Worm (Caenorhabditis elegans) whole organism, L4 larva: Measurements from ENCODE around the gene Y17G7B.21.
A peak's percentile ranks its signal among the peaks of the same experiment; 100 is the strongest.

Source experiments
- F26F4.8 ChIP-seq: fragments of 200-800 bp; sonication (Bioruptor generic); conservative IDR thresholded peaks from 2 replicates; pipeline ENCODE4 v1.3.6; 2022; ENCODE audit warnings: missing genetic modification characterization, missing compliant biosample characterization
- T20F7.1 ChIP-seq: fragments of 200-800 bp; sonication (Bioruptor generic); optimal IDR thresholded peaks from 2 replicates; lab custom pipeline; 2018; ENCODE audit warnings: mild to moderate bottlenecking, missing genetic modification characterization, missing compliant biosample characterization
- Y5F2A.4 ChIP-seq: fragments of 200-800 bp; sonication (Bioruptor generic); optimal IDR thresholded peaks from 2 replicates; lab custom pipeline; 2018; ENCODE audit warnings: mild to moderate bottlenecking, missing genetic modification characterization, missing compliant biosample characterization
- aha-1 ChIP-seq: fragments of 150-350 bp; peaks from one replicate; lab custom pipeline; 2014; ENCODE audit warnings: missing biosample characterization, missing genetic modification characterization
- aly-2 ChIP-seq: sonication (generic microtip); optimal IDR thresholded peaks from 2 replicates; lab custom pipeline; 2018; ENCODE audit warnings: missing biosample characterization, missing genetic modification characterization
- ama-1 ChIP-seq: fragments of 150-350 bp; optimal IDR thresholded peaks from 2 replicates; lab custom pipeline; 2014; ENCODE audit warnings: inconsistent platforms, mixed read lengths
- arid-1 ChIP-seq: fragments of 200-800 bp; sonication (Bioruptor generic); conservative IDR thresholded peaks from 2 replicates; pipeline ENCODE4 v1.3.6; 2022; ENCODE audit warnings: missing genetic modification reagents, missing genetic modification characterization, missing compliant biosample characterization
- ceh-28 ChIP-seq: fragments of 150-350 bp; optimal IDR thresholded peaks from 2 replicates; lab custom pipeline; 2014; ENCODE audit warnings: missing biosample characterization, missing genetic modification reagents, missing genetic modification characterization
- ces-1 ChIP-seq: fragments of 150-350 bp; sonication (generic microtip); optimal IDR thresholded peaks from 4 replicates; lab custom pipeline; 2014; ENCODE audit warnings: missing biosample characterization, missing genetic modification reagents, missing genetic modification characterization
- daf-19 ChIP-seq: fragments of 200-800 bp; sonication (Bioruptor generic); conservative IDR thresholded peaks from 2 replicates; pipeline ENCODE4 v1.3.6; 2022; ENCODE audit warnings: missing genetic modification characterization, missing compliant biosample characterization
- daf-8 ChIP-seq: fragments of 200-800 bp; sonication (Bioruptor generic); IDR thresholded peaks from 2 replicates; pipeline ENCODE4 v1.3.6; 2022; ENCODE audit warnings: missing genetic modification characterization, missing compliant biosample characterization
- dmd-6 ChIP-seq: fragments of 200-800 bp; sonication (Bioruptor generic); IDR thresholded peaks from 2 replicates; pipeline ENCODE4 v1.3.6; 2022; ENCODE audit warnings: missing genetic modification reagents, missing genetic modification characterization, missing compliant biosample characterization
- dpl-1 ChIP-seq: fragments of 150-350 bp; optimal IDR thresholded peaks from 2 replicates; lab custom pipeline; 2014; ENCODE audit warnings: missing biosample characterization, missing genetic modification reagents, missing genetic modification characterization
- dve-1 ChIP-seq: sonication (generic microtip); optimal IDR thresholded peaks from 2 replicates; lab custom pipeline; 2017; ENCODE audit warnings: antibody characterized with exemption, mild to moderate bottlenecking, missing genetic modification characterization, missing compliant biosample characterization; ENCODE audit not compliant: insufficient read depth
- egl-43 ChIP-seq: fragments of 200-800 bp; sonication (Bioruptor generic); IDR thresholded peaks from 2 replicates; pipeline ENCODE4 v1.3.6; 2022; ENCODE audit warnings: missing genetic modification reagents, missing genetic modification characterization, missing compliant biosample characterization
- fos-1 ChIP-seq: fragments of 150-350 bp; optimal IDR thresholded peaks from 2 replicates; lab custom pipeline; 2014; ENCODE audit warnings: missing biosample characterization, missing genetic modification characterization
- hif-1 ChIP-seq, 2 experiments: sonication (generic microtip); optimal IDR thresholded peaks; 2 replicates each; lab custom pipeline; 2016 to 2017; ENCODE audit warnings: missing compliant biosample characterization in 2 of 2, missing genetic modification characterization in 2 of 2, missing genetic modification reagents in 2 of 2, missing genotype in 2 of 2, mild to moderate bottlenecking in 1 of 2
- jun-1 ChIP-seq: fragments of 150-350 bp; optimal IDR thresholded peaks from 2 replicates; lab custom pipeline; 2014; ENCODE audit warnings: missing biosample characterization, missing genetic modification reagents, missing genetic modification characterization
- lim-7 ChIP-seq: fragments of 200-800 bp; sonication (Bioruptor generic); IDR thresholded peaks from 2 replicates; pipeline ENCODE4 v1.3.6; 2022; ENCODE audit warnings: missing genetic modification characterization, missing compliant biosample characterization
- lin-1 ChIP-seq: fragments of 200-800 bp; sonication (Bioruptor generic); IDR thresholded peaks from 2 replicates; pipeline ENCODE4 v1.3.6; 2022; ENCODE audit warnings: missing genetic modification reagents, missing genetic modification characterization, missing compliant biosample characterization
- lin-15B ChIP-seq: fragments of 150-350 bp; sonication (generic microtip); optimal IDR thresholded peaks from 3 replicates; lab custom pipeline; 2014; ENCODE audit warnings: missing biosample characterization, missing genetic modification characterization
- lin-29 ChIP-seq: fragments of 200-800 bp; sonication (Bioruptor generic); IDR thresholded peaks from 2 replicates; pipeline ENCODE4 v1.3.6; 2022; ENCODE audit warnings: missing genetic modification reagents, missing genetic modification characterization, missing compliant biosample characterization
- lin-39 ChIP-seq: fragments of 150-350 bp; optimal IDR thresholded peaks from 2 replicates; lab custom pipeline; 2014; ENCODE audit warnings: missing biosample characterization, missing genetic modification reagents, missing genetic modification characterization
- lir-3 ChIP-seq: sonication (generic microtip); optimal IDR thresholded peaks from 2 replicates; lab custom pipeline; 2016; ENCODE audit warnings: mild to moderate bottlenecking, missing genetic modification characterization, missing compliant biosample characterization
- mdt-29 ChIP-seq: fragments of 200-800 bp; sonication (Bioruptor generic); IDR thresholded peaks from 2 replicates; pipeline ENCODE4 v1.3.6; 2022; ENCODE audit warnings: missing genetic modification reagents, missing genetic modification characterization, missing compliant biosample characterization
- mep-1 ChIP-seq: fragments of 150-350 bp; sonication (generic microtip); optimal IDR thresholded peaks from 3 replicates; lab custom pipeline; 2014; ENCODE audit warnings: missing biosample characterization, missing genetic modification characterization
- mes-2 ChIP-seq: sonication (generic microtip); optimal IDR thresholded peaks from 2 replicates; lab custom pipeline; 2016; ENCODE audit warnings: missing genotype, mild to moderate bottlenecking, missing genetic modification characterization, missing compliant biosample characterization; ENCODE audit not compliant: poor library complexity, severe bottlenecking
- mxl-2 ChIP-seq: fragments of 200-800 bp; sonication (Bioruptor generic); conservative IDR thresholded peaks from 2 replicates; pipeline ENCODE4 v1.3.6; 2022; ENCODE audit warnings: missing genetic modification reagents, missing genetic modification characterization, missing compliant biosample characterization
- nhr-102 ChIP-seq: sonication (generic microtip); optimal IDR thresholded peaks from 2 replicates; lab custom pipeline; 2016; ENCODE audit warnings: mild to moderate bottlenecking, missing genetic modification characterization, moderate library complexity, missing compliant biosample characterization
- nhr-41 ChIP-seq: fragments of 200-800 bp; sonication (Bioruptor generic); IDR thresholded peaks from 2 replicates; pipeline ENCODE4 v1.3.6; 2022; ENCODE audit warnings: missing genetic modification reagents, missing genetic modification characterization, missing compliant biosample characterization
- nhr-42 ChIP-seq: fragments of 200-800 bp; sonication (Bioruptor generic); IDR thresholded peaks from 2 replicates; pipeline ENCODE4 v1.3.6; 2022; ENCODE audit warnings: missing genetic modification characterization, missing compliant biosample characterization
- nhr-77 ChIP-seq: fragments of 150-350 bp; optimal IDR thresholded peaks from 2 replicates; lab custom pipeline; 2014; ENCODE audit warnings: missing biosample characterization, missing genetic modification characterization
- rbr-2 ChIP-seq: sonication (generic microtip); optimal IDR thresholded peaks from 2 replicates; lab custom pipeline; 2016; ENCODE audit warnings: missing genotype, missing genetic modification characterization, missing compliant biosample characterization
- skn-1 ChIP-seq: fragments of 150-350 bp; optimal IDR thresholded peaks from 2 replicates; lab custom pipeline; 2014; ENCODE audit warnings: missing biosample characterization, missing genetic modification characterization
- snpc-1.2 ChIP-seq: fragments of 200-800 bp; sonication (Bioruptor generic); IDR thresholded peaks from 2 replicates; pipeline ENCODE4 v1.3.6; 2022; ENCODE audit warnings: missing genetic modification reagents, missing genetic modification characterization, missing compliant biosample characterization
- spr-3 ChIP-seq: fragments of 200-800 bp; sonication (Bioruptor generic); optimal IDR thresholded peaks from 2 replicates; lab custom pipeline; 2018; ENCODE audit warnings: mild to moderate bottlenecking, missing genetic modification characterization, missing compliant biosample characterization
- zag-1 ChIP-seq: fragments of 150-350 bp; optimal IDR thresholded peaks from 2 replicates; lab custom pipeline; 2014; ENCODE audit warnings: missing biosample characterization, missing genetic modification characterization
- zfp-3 ChIP-seq: fragments of 200-800 bp; sonication (Bioruptor generic); conservative IDR thresholded peaks from 2 replicates; pipeline ENCODE4 v1.3.6; 2022; ENCODE audit warnings: missing genetic modification reagents, missing genetic modification characterization, missing compliant biosample characterization

Y17G7B.21 gene

ce11 chrII:11980110-11980509, 2.6 kb upstream of the Y17G7B.21 start (continued):
- TF ChIP-seq F26F4.8 (GFP tag; lab: Robert Waterston, UW) (no peak), egl-43 (GFP tag; lab: Robert Waterston, UW) (no peak), dve-1 (tag; lab: Kevin White, UChicago) (peak; percentile 91), daf-8 (no peak), ama-1 (lab: Kevin White, UChicago) (no peak), spr-3 (no peak), aha-1 (tag; lab: Kevin White, UChicago) (peak; percentile 98), ces-1 (GFP tag; lab: Kevin White, UChicago) (peak; percentile 83), lin-39 (no peak), lin-1 (peak; percentile 69; the same call in 1 of the 2 replicates), lim-7 (GFP tag; lab: Robert Waterston, UW) (no peak), skn-1 (tag; lab: Kevin White, UChicago) (no peak), lin-29 (peak; percentile 27; the same call in 1 of the 2 replicates), lin-15B (tag; lab: Kevin White, UChicago) (peak; percentile 38), zfp-3 (GFP tag; lab: Robert Waterston, UW) (peak; percentile 89), nhr-102 (tag; lab: Kevin White, UChicago) (peak; percentile 80), rbr-2 (tag; lab: Kevin White, UChicago) (peak; percentile 90), T20F7.1 (GFP tag; lab: Kevin White, UChicago) (peak; percentile 89), mep-1 (tag; lab: Kevin White, UChicago) (peak; percentile 95), nhr-41 (0 out of 2 replicates have a peak, but pooled peaks have one; percentile 19)
- TF ChIP-seq, all 104 proteins: peak for 60

DNA sequence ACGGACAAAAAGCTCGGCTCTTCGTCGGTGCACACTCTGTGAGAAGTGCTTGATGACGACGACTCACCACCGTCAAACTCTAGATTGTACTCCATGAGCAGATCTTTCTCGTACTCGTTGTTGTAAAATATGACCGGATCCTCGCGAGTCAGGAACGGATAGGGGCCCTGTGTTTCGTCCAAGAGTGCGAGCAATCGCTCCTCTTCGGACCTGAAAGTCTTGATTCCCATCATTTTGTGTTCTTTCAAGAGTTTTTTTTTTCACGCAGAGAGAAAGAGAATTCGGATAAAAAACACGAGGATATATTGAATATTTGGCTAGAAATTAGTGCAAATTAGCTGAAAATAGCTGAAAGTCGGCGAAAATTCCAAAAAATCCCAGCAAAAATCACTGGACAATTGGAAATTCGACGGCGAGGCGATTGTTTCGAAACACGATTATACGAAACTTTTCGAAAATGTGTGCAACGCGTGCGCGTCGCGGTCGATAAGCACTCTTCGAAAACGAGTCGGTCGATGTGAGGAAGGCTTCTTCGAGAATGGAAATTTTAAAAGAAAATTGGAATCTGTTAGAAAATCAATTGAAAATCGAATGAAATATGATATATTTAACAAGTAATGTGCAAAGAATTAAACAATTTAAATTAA, 2.1 kb upstream of the Y17G7B.21 start, which contains the start of the genes ash-2 and Y17G7B.20:
Gene ash-2, plus strand, starts transcription at position 390 of the 647 bp plus-strand sequence.
Gene Y17G7B.20, minus strand, starts transcription at position 396 of the 647 bp plus-strand sequence.
- TF ChIP-seq skn-1 (tag; lab: Kevin White, UChicago), result no peak
- peak; percentile 5 for TF ChIP-seq jun-1 (tag; lab: Kevin White, UChicago)
- TF ChIP-seq ces-1 (GFP tag; lab: Kevin White, UChicago), result no peak
- peak; percentile 96 for TF ChIP-seq aha-1 (tag; lab: Kevin White, UChicago)
- peak; percentile 7; the same call in 1 of the 2 replicates for TF ChIP-seq dmd-6
- no peak for TF ChIP-seq mxl-2 (GFP tag; lab: Robert Waterston, UW)
- 0 out of 2 replicates have a peak, but pooled peaks have one; percentile 14 for TF ChIP-seq arid-1 (GFP tag; lab: Robert Waterston, UW)
- peak; percentile 59 for TF ChIP-seq mes-2 (tag; lab: Kevin White, UChicago)
- no peak for TF ChIP-seq hif-1 (tag; optimal IDR thresholded peaks at IDR 0.05; lab: Kevin White, UChicago)
- TF ChIP-seq snpc-1.2 (GFP tag; lab: Robert Waterston, UW), result 0 out of 2 replicates have a peak, but pooled peaks have one; percentile 16
- TF ChIP-seq fos-1, result no peak
- TF ChIP-seq, all 104 proteins: peak for 6

ce11 chrII:11978920-11979319, 1.5 kb upstream of the Y17G7B.21 start:
- TF ChIP-seq nhr-77 (tag; lab: Kevin White, UChicago) (no peak), skn-1 (tag; lab: Kevin White, UChicago) (no peak), nhr-42 (0 out of 2 replicates have a peak, but pooled peaks have one; percentile 20), mdt-29 (no peak), ceh-28 (tag; lab: Kevin White, UChicago) (peak; percentile 13), aly-2 (tag; lab: Kevin White, UChicago) (no peak), dpl-1 (GFP tag; lab: Kevin White, UChicago) (no peak), T20F7.1 (GFP tag; lab: Kevin White, UChicago) (no peak), zag-1 (tag; lab: Kevin White, UChicago) (no peak), daf-19 (GFP tag; lab: Robert Waterston, UW) (peak; percentile 47; the same call in 1 of the 2 replicates), lir-3 (no peak), Y5F2A.4 (GFP tag; lab: Kevin White, UChicago) (no peak)
